Worm (Caenorhabditis elegans) whole organism, L2 larva: ENCODE data around the gene R151.2.
A peak's percentile ranks its signal among the peaks of the same experiment; 100 is the strongest.

Source experiments
- C34F6.9 ChIP-seq: fragments of 150-350 bp; optimal IDR thresholded peaks from 2 replicates; lab custom pipeline; 2014; ENCODE audit warnings: missing biosample characterization, missing genetic modification characterization
- ZK546.5 ChIP-seq: sonication (generic microtip); optimal IDR thresholded peaks from 2 replicates; lab custom pipeline; 2017; ENCODE audit warnings: missing biosample characterization, missing genetic modification characterization
- aly-2 ChIP-seq: fragments of 150-350 bp; optimal IDR thresholded peaks from 2 replicates; lab custom pipeline; 2014; ENCODE audit warnings: missing biosample characterization, missing genetic modification characterization
- elt-3 ChIP-seq: sonication (generic microtip); optimal IDR thresholded peaks from 2 replicates; lab custom pipeline; 2017; ENCODE audit warnings: missing biosample characterization, missing genetic modification characterization
- fos-1 ChIP-seq: fragments of 150-350 bp; optimal IDR thresholded peaks from 2 replicates; lab custom pipeline; 2014; ENCODE audit warnings: missing biosample characterization, missing genetic modification characterization
- mdl-1 ChIP-seq, 2 experiments: fragments of 150-350 bp in 1 of 2; sonication (generic microtip) in 1 of 2; optimal IDR thresholded peaks; 2 replicates each; lab custom pipeline; 2017; ENCODE audit warnings: missing biosample characterization in 2 of 2, missing genetic modification characterization in 2 of 2
- nhr-237 ChIP-seq: fragments of 150-350 bp; optimal IDR thresholded peaks from 2 replicates; lab custom pipeline; 2014; ENCODE audit warnings: missing biosample characterization, missing genetic modification characterization
- nhr-6 ChIP-seq: fragments of 150-350 bp; optimal IDR thresholded peaks from 2 replicates; lab custom pipeline; 2014; ENCODE audit warnings: missing biosample characterization, missing genetic modification characterization
- nhr-77 ChIP-seq: fragments of 150-350 bp; optimal IDR thresholded peaks from 2 replicates; lab custom pipeline; 2014; ENCODE audit warnings: missing biosample characterization, missing genetic modification characterization
- skn-1 ChIP-seq: sonication (generic microtip); optimal IDR thresholded peaks from 2 replicates; lab custom pipeline; 2017; ENCODE audit warnings: missing biosample characterization, missing genetic modification characterization
- snpc-4 ChIP-seq: fragments of 150-350 bp; optimal IDR thresholded peaks from 2 replicates; lab custom pipeline; 2014; ENCODE audit warnings: missing biosample characterization, missing genetic modification characterization
- unc-39 ChIP-seq: fragments of 150-350 bp; optimal IDR thresholded peaks from 2 replicates; lab custom pipeline; 2014; ENCODE audit warnings: missing biosample characterization, missing genetic modification characterization
- unc-62 ChIP-seq: fragments of 150-350 bp; optimal IDR thresholded peaks from 2 replicates; lab custom pipeline; 2014; ENCODE audit warnings: missing biosample characterization, missing genetic modification reagents, missing genetic modification characterization

DNA sequence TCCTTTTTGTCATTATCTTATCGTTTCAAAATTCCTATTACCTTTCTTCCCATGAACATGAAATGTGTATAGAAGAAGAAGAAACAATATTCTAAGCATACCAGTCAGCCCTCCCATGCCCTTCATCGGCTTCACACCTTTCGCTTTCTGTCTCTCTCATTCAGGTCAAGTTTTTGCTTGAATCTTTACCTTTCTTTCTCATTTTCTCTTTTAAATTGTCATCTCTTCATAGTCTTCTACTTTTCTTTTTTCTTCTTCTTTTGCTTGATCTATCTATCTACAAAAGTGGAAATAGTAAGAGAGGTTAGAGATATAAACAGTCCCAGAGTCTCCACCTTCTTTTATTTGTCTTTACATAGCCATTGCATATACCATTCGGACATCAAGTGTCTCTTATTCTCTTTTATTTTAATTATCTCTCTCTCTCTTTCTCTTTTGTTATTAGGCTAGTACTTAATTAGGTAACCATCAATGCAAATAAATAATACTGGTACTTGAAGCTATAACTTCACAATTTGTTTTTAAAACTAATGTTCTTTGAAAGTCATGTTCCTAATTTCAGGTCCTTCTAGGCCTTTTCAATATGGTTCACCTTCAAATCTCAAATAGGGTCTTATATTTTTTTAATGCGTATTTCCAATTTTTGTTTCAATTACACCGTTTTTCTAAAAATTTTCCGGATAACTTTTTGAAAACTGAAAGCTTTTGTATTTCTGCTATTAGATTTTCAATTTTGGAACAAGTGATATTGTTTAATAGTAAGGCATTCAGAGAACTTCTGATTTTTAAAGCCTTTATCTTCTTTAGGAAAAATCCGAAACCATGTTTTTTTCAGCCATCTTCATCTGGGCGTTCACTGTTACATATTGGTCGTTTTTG, 8.2 kb upstream of the R151.2 start, which contains the start of gene dpy-31:
- TF ChIP-seq ZK546.5 (no peak), nhr-237 (tag; lab: Kevin White, UChicago) (no peak), elt-3 (tag; lab: Kevin White, UChicago) (no peak), unc-62 (GFP tag; lab: Kevin White, UChicago) (no peak), skn-1 (tag; lab: Kevin White, UChicago) (no peak), nhr-6 (tag; lab: Kevin White, UChicago) (no peak), unc-39 (no peak), snpc-4 (tag; lab: Kevin White, UChicago) (no peak), mdl-1 (tag; optimal IDR thresholded peaks at IDR 0.05; lab: Kevin White, UChicago) (no peak), fos-1 (tag; lab: Kevin White, UChicago) (peak; percentile 27), nhr-77 (tag; lab: Kevin White, UChicago) (no peak), C34F6.9 (tag; lab: Kevin White, UChicago) (no peak), aly-2 (tag; lab: Kevin White, UChicago) (no peak)
